Worm (Caenorhabditis elegans): Measurements from ENCODE around the gene attf-3.
"Not testable (repeated sequence)": the region's sequence is repeated elsewhere in the genome, so short reads cannot be mapped to it uniquely, and the experiment has no call there.

- not testable (repeated sequence) for TF ChIP-seq ama-1 (optimal IDR thresholded peaks at IDR 0.05); tbx-37 (GFP tag; conservative IDR thresholded peaks at IDR 0.05); scrt-1 (GFP tag; IDR thresholded peaks at IDR 0.05); tbx-11 (GFP tag; IDR thresholded peaks at IDR 0.05); ceh-36 (tag; optimal IDR thresholded peaks at IDR 0.05); aly-1 (tag; optimal IDR thresholded peaks at IDR 0.05); flt-1 (GFP tag; IDR thresholded peaks at IDR 0.05); hmbx-1 (tag; optimal IDR thresholded peaks at IDR 0.05); sea-1 (GFP tag; conservative IDR thresholded peaks at IDR 0.05); hmg-4 (GFP tag; optimal IDR thresholded peaks at IDR 0.05); ets-7 (tag; optimal IDR thresholded peaks at IDR 0.05)
These were observed 10.8 kb upstream of the attf-3 start, which contains the start of gene C29F9.8 for ce11 chrIII:97018-97417.
